Worm (Caenorhabditis elegans): ENCODE measurements around the gene R05G6.1.

R05G6.1 gene

DNA sequence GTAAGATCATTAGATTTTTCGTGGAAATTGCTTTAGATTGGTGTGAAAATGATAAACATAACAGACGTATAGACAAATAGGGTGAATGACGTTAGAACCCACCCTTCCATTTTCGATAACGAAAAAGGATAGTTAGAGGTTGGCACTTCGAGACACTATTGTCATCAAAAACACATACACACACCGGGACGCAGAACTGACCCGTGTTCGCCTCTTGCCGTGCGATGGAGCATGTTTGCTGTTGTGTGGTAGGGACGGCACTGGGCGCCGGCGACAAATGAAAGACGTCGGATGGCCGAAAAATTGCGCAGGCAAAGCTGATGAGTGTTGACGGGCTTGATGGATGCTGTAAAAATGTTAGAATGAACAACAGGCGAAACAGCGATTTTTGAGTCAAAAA is 17.4 kb downstream of the R05G6.1 start (continued):
- TF ChIP-seq pha-4 (tag; optimal IDR thresholded peaks at IDR 0.05) = peak; percentile 54
- TF ChIP-seq nfya-1 (tag; optimal IDR thresholded peaks at IDR 0.05; ENCODE audit: insufficient read depth) = peak; percentile 57
- no peak for TF ChIP-seq nhr-11 (tag; optimal IDR thresholded peaks at IDR 0.05)
- no peak for TF ChIP-seq tbx-2 (tag; optimal IDR thresholded peaks at IDR 0.05)
- peak; percentile 66 for TF ChIP-seq lin-15B (tag; optimal IDR thresholded peaks at IDR 0.05)
- TF ChIP-seq lin-39 (tag; optimal IDR thresholded peaks at IDR 0.05) = peak; percentile 54
- TF ChIP-seq ZK546.5 (tag; optimal IDR thresholded peaks at IDR 0.05) = no peak
- TF ChIP-seq nhr-23 (tag; optimal IDR thresholded peaks at IDR 0.05) = peak; percentile 27
- TF ChIP-seq nhr-12 (tag; optimal IDR thresholded peaks at IDR 0.05) = no peak

DNA sequence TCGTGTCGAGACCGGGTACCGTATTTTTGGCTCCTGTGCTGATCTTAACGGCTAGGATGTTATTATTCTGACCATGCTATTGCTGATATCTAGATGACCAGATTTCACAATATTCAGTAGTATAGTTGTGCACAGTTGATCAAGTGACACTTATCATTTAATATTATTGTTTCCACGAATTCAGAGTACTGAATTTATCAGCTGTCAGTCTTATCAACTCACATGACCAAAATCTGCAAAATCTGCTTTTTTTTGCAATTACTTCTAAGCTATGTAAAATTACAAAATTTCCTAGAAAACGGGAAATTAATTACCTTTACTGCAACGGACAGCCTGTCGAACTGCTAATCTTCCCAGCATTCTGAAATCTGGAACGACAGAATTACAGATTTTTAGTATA is 18.0 kb downstream of the R05G6.1 start, which contains the start of gene pam-1:
TSS of gene pam-1 (minus strand) at position 368 of the 400 bp plus-strand sequence.
- TF ChIP-seq pqm-1 (tag; optimal IDR thresholded peaks at IDR 0.05) = peak; percentile 45
- no peak for TF ChIP-seq unc-39 (tag; optimal IDR thresholded peaks at IDR 0.05)
- no peak for TF ChIP-seq elt-2 (tag; optimal IDR thresholded peaks at IDR 0.05)
- TF ChIP-seq lsy-12 (tag; optimal IDR thresholded peaks at IDR 0.05) = no peak

DNA sequence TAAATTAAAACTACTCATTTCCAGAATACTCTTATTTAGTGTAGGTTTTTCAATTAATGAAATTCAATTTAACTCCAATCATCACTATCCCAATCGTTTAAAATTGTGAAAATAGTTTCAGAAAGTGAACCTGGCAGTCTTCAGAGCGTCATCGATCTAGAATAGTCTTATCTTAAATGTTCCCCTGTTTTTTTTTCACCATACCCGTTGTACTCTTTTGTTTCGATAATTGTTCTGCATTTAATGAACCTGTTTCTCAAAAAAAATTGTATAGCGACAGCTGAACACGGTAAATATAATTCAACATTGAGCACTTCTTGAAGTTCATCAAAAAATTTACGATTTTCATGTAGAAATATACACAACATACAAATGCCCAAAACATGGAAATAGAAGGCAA is 18.8 kb downstream of the R05G6.1 start:
- no peak for TF ChIP-seq aly-2 (tag; optimal IDR thresholded peaks at IDR 0.05)
- TF ChIP-seq egl-5 (tag; optimal IDR thresholded peaks at IDR 0.05) = no peak
- TF ChIP-seq nhr-12 (tag; optimal IDR thresholded peaks at IDR 0.05) = no peak
- no peak for TF ChIP-seq egl-27 (tag; optimal IDR thresholded peaks at IDR 0.05)
- no peak for TF ChIP-seq ama-1 (optimal IDR thresholded peaks at IDR 0.05)
- no peak for TF ChIP-seq fos-1 (tag; optimal IDR thresholded peaks at IDR 0.05)
- no peak for TF ChIP-seq jun-1 (tag; optimal IDR thresholded peaks at IDR 0.05)
- no peak for TF ChIP-seq pqm-1 (tag; optimal IDR thresholded peaks at IDR 0.05)
- TF ChIP-seq nhr-43 (tag; optimal IDR thresholded peaks at IDR 0.05; ENCODE audit: poor library complexity, severe bottlenecking) = peak; percentile 38
- TF ChIP-seq elt-2 (tag; optimal IDR thresholded peaks at IDR 0.05) = peak; percentile 9

ce11 chrIV:7552100-7552499 is 19.6 kb downstream of the R05G6.1 start:
- TF ChIP-seq lsy-12 (tag; optimal IDR thresholded peaks at IDR 0.05) (no peak), nhr-25 (tag; optimal IDR thresholded peaks at IDR 0.05) (no peak), ama-1 (optimal IDR thresholded peaks at IDR 0.05) (no peak), mdl-1 (tag; optimal IDR thresholded peaks at IDR 0.05) (no peak), pqm-1 (tag; optimal IDR thresholded peaks at IDR 0.05) (no peak), egl-5 (tag; optimal IDR thresholded peaks at IDR 0.05) (no peak)

ce11 chrIV:7552958-7553553 is 20.6 kb downstream of the R05G6.1 start, which contains the start of gene dif-1:
Gene dif-1, minus strand, starts transcription at chrIV:7553008.
- TF ChIP-seq fkh-10 (GFP tag; optimal IDR thresholded peaks at IDR 0.05) (no peak), skn-1 (tag; optimal IDR thresholded peaks at IDR 0.05) (peak; percentile 21), nhr-25 (tag; optimal IDR thresholded peaks at IDR 0.05) (no peak), nhr-12 (tag; optimal IDR thresholded peaks at IDR 0.05) (no peak), ceh-82 (tag; optimal IDR thresholded peaks at IDR 0.05) (no peak), ceh-28 (tag; optimal IDR thresholded peaks at IDR 0.05) (peak; percentile 26), ztf-11 (tag; optimal IDR thresholded peaks at IDR 0.05) (no peak), aly-2 (tag; optimal IDR thresholded peaks at IDR 0.05) (no peak), egl-5 (tag; optimal IDR thresholded peaks at IDR 0.05) (no peak), fkh-2 (tag; optimal IDR thresholded peaks at IDR 0.05) (no peak), nhr-67 (tag; optimal IDR thresholded peaks at IDR 0.05) (no peak), ama-1 (optimal IDR thresholded peaks at IDR 0.05) (peak; percentile 59), tbx-2 (tag; optimal IDR thresholded peaks at IDR 0.05) (no peak), ZK546.5 (tag; optimal IDR thresholded peaks at IDR 0.05) (no peak), egl-27 (tag; optimal IDR thresholded peaks at IDR 0.05) (no peak), nfya-1 (tag; optimal IDR thresholded peaks at IDR 0.05; ENCODE audit: insufficient read depth) (peak; percentile 93), mdl-1 (tag; optimal IDR thresholded peaks at IDR 0.05) (no peak), nhr-43 (tag; optimal IDR thresholded peaks at IDR 0.05; ENCODE audit: poor library complexity, severe bottlenecking) (no peak), jun-1 (tag; optimal IDR thresholded peaks at IDR 0.05) (peak; percentile 65), lin-39 (tag; optimal IDR thresholded peaks at IDR 0.05) (no peak), lsy-12 (tag; optimal IDR thresholded peaks at IDR 0.05) (no peak), elt-3 (tag; optimal IDR thresholded peaks at IDR 0.05) (no peak), snpc-4 (tag; optimal IDR thresholded peaks at IDR 0.05) (peak; percentile 41), ztf-4 (tag; optimal IDR thresholded peaks at IDR 0.05) (no peak), fos-1 (tag; optimal IDR thresholded peaks at IDR 0.05) (no peak), R02D3.7 (tag; optimal IDR thresholded peaks at IDR 0.05) (no peak), unc-62 (GFP tag; optimal IDR thresholded peaks at IDR 0.05) (no peak), elt-2 (tag; optimal IDR thresholded peaks at IDR 0.05) (peak; percentile 83), elt-1 (tag; optimal IDR thresholded peaks at IDR 0.05) (no peak), hmg-11 (tag; optimal IDR thresholded peaks at IDR 0.05) (no peak), lin-15B (tag; optimal IDR thresholded peaks at IDR 0.05) (no peak), pha-4 (tag; optimal IDR thresholded peaks at IDR 0.05) (peak; percentile 55), pqm-1 (tag; optimal IDR thresholded peaks at IDR 0.05) (peak; percentile 70), eor-1 (tag; optimal IDR thresholded peaks at IDR 0.05) (no peak), ceh-9 (tag; optimal IDR thresholded peaks at IDR 0.05) (no peak), nhr-237 (tag; optimal IDR thresholded peaks at IDR 0.05) (no peak), mml-1 (tag; optimal IDR thresholded peaks at IDR 0.05) (no peak), zag-1 (tag; optimal IDR thresholded peaks at IDR 0.05) (no peak), nhr-23 (tag; optimal IDR thresholded peaks at IDR 0.05) (no peak), unc-39 (tag; optimal IDR thresholded peaks at IDR 0.05) (no peak)
